Fruit fly (Drosophila melanogaster): ENCODE data around the gene CG6310.
A peak's percentile ranks its signal among the peaks of the same experiment; 100 is the strongest.

The CG6310 gene

dm6 chr3L:11084557-11085231 is 15.0 kb upstream of the CG6310 start (continued):
- TF ChIP-seq CG14441 (GFP tag; IDR thresholded peaks at IDR 0.05) = peak; percentile 96
- TF ChIP-seq bowl (GFP tag; IDR thresholded peaks at IDR 0.05) = peak; percentile 93
- peak; percentile 95 for TF ChIP-seq CG9609 (GFP tag; optimal IDR thresholded peaks at IDR 0.05)
- TF ChIP-seq gce (GFP tag; IDR thresholded peaks at IDR 0.05) = peak; percentile 97
- TF ChIP-seq pum (GFP tag; optimal IDR thresholded peaks at IDR 0.05) = peak; percentile 96
- TF ChIP-seq slbo (GFP tag; IDR thresholded peaks at IDR 0.05) = peak; percentile 92
- TF ChIP-seq wor (GFP tag; IDR thresholded peaks at IDR 0.05) = peak; percentile 92
- peak; percentile 96 for TF ChIP-seq CG6689 (GFP tag; IDR thresholded peaks at IDR 0.05)
- peak; percentile 97 for TF ChIP-seq Xbp1 (GFP tag; optimal IDR thresholded peaks at IDR 0.05)
- peak; percentile 97 to 99 for TF ChIP-seq bsh (GFP tag; optimal IDR thresholded peaks at IDR 0.05)
- no peak for TF ChIP-seq Hr39 (optimal IDR thresholded peaks at IDR 0.05)
- peak; percentile 96 for TF ChIP-seq Sox100B (GFP tag; optimal IDR thresholded peaks at IDR 0.05)
- peak in 1 of 3 experiments; percentile 97 for TF ChIP-seq Stat92E (GFP tag; optimal IDR thresholded peaks at IDR 0.05)
- peak; percentile 99 for TF ChIP-seq CG17328 (GFP tag; IDR thresholded peaks at IDR 0.05)
- TF ChIP-seq Dp (GFP tag; optimal IDR thresholded peaks at IDR 0.05) = peak; percentile 12
- TF ChIP-seq Dfd (GFP tag; optimal IDR thresholded peaks at IDR 0.05) = no peak
- peak; percentile 76 for TF ChIP-seq CG31365 (tag; optimal IDR thresholded peaks at IDR 0.05)
- peak; percentile 78 for TF ChIP-seq CG17912 (GFP tag; optimal IDR thresholded peaks at IDR 0.05)
- TF ChIP-seq eyg (GFP tag; optimal IDR thresholded peaks at IDR 0.05) = peak; percentile 95
- peak; percentile 82 for TF ChIP-seq CG11085 (GFP tag; IDR thresholded peaks at IDR 0.05)
- TF ChIP-seq twi (tag; optimal IDR thresholded peaks at IDR 0.05) = peak; percentile 89
- peak; percentile 87 for TF ChIP-seq dan (GFP tag; IDR thresholded peaks at IDR 0.05)
- TF ChIP-seq lov (optimal IDR thresholded peaks at IDR 0.05) = no peak
- TF ChIP-seq lov (GFP tag; IDR thresholded peaks at IDR 0.05) = peak; percentile 97
- no peak for TF ChIP-seq CG7963 (GFP tag; IDR thresholded peaks at IDR 0.05; ENCODE audit: partially characterized antibody)
- peak; percentile 93 for TF ChIP-seq CG32532 (GFP tag; IDR thresholded peaks at IDR 0.05)
- peak; percentile 90 for TF ChIP-seq dati (GFP tag; IDR thresholded peaks at IDR 0.05)
- peak; percentile 92 for TF ChIP-seq CG10654 (GFP tag; optimal IDR thresholded peaks at IDR 0.05)
- peak; percentile 89 for TF ChIP-seq CG9876 (GFP tag; optimal IDR thresholded peaks at IDR 0.05)
- TF ChIP-seq tll (GFP tag; optimal IDR thresholded peaks at IDR 0.05) = peak in 1 of 2 experiments; percentile 89
- peak; percentile 97 for TF ChIP-seq dysf (GFP tag; IDR thresholded peaks at IDR 0.05)
- peak; percentile 79 for TF ChIP-seq klu (GFP tag; IDR thresholded peaks at IDR 0.05)
- TF ChIP-seq Bteb2 (GFP tag; optimal IDR thresholded peaks at IDR 0.05) = peak; percentile 94
- TF ChIP-seq fd96Cb (tag; optimal IDR thresholded peaks at IDR 0.05) = peak; percentile 97
- TF ChIP-seq CG4707 (GFP tag; optimal IDR thresholded peaks at IDR 0.05) = peak; percentile 94
- peak; percentile 62 for TF ChIP-seq GATAe (GFP tag; conservative IDR thresholded peaks at IDR 0.05)
- peak; percentile 69 for TF ChIP-seq CTCF (GFP tag; optimal IDR thresholded peaks at IDR 0.05)
- peak; percentile 88 for TF ChIP-seq CG2889 (GFP tag; IDR thresholded peaks at IDR 0.05)
- peak; percentile 97 for TF ChIP-seq Ada2b (GFP tag; IDR thresholded peaks at IDR 0.05)
- peak; percentile 90 for TF ChIP-seq Dek (tag; optimal IDR thresholded peaks at IDR 0.05)
- TF ChIP-seq sc (optimal IDR thresholded peaks at IDR 0.05) = no peak
- peak; percentile 94 for TF ChIP-seq sc (GFP tag; optimal IDR thresholded peaks at IDR 0.05)
- TF ChIP-seq CG17612 (GFP tag; IDR thresholded peaks at IDR 0.05) = peak; percentile 82
- peak; percentile 93 for TF ChIP-seq CG15696 (tag; optimal IDR thresholded peaks at IDR 0.05)
- peak; percentile 84 for TF ChIP-seq wdn (GFP tag; IDR thresholded peaks at IDR 0.05)
- TF ChIP-seq CG12155 (GFP tag; optimal IDR thresholded peaks at IDR 0.05) = peak; percentile 93
- peak; percentile 90 for TF ChIP-seq Bdp1 (GFP tag; optimal IDR thresholded peaks at IDR 0.05)
- peak; percentile 83 for TF ChIP-seq Jarid2 (GFP tag; optimal IDR thresholded peaks at IDR 0.05)
- TF ChIP-seq CG4730 (GFP tag; IDR thresholded peaks at IDR 0.05) = peak; percentile 94
- TF ChIP-seq grau (tag; optimal IDR thresholded peaks at IDR 0.05) = peak; percentile 93
- TF ChIP-seq CG17829 (tag; optimal IDR thresholded peaks at IDR 0.05) = peak; percentile 97
- peak; percentile 78 for TF ChIP-seq CG6654 (GFP tag; optimal IDR thresholded peaks at IDR 0.05)
